Fruit fly (Drosophila melanogaster) whole organism, pupa: ENCODE measurements around the gene CG15725.

Experiments
- CG17806 ChIP-seq: fragments of 200-800 bp; sonication (Bioruptor generic); optimal IDR thresholded peaks from 2 replicates; lab custom pipeline; 2018; ENCODE audit warnings: missing biosample characterization, mild to moderate bottlenecking, missing genetic modification characterization, moderate library complexity
- EcR ChIP-seq: fragments of 200-800 bp; sonication (Bioruptor generic); optimal IDR thresholded peaks from 3 replicates; lab custom pipeline; 2019; ENCODE audit warnings: missing biosample characterization, missing genetic modification characterization, mild to moderate bottlenecking, moderate library complexity, missing genetic modification reagents
- gl ChIP-seq: fragments of 200-800 bp; sonication (Bioruptor generic); optimal IDR thresholded peaks from 2 replicates; lab custom pipeline; 2018; ENCODE audit warnings: missing biosample characterization, mild to moderate bottlenecking, missing genetic modification characterization

dm6 chrX:12668723-12669122 lies 36.9 kb upstream of the CG15725 start:
- TF ChIP-seq EcR (GFP tag; lab: Kevin White, UChicago) (peak; percentile 12), CG17806 (no peak), gl (tag; lab: Kevin White, UChicago) (no peak)
